Worm (Caenorhabditis elegans) whole organism, mixed stage, embryonic: ENCODE data around the gene math-25.
"Not testable (repeated sequence)": the region's sequence is repeated elsewhere in the genome, so short reads cannot be mapped to it uniquely, and the experiment has no call there.

Experiments used
- bed-3 ChIP-seq: fragments of 200-800 bp; sonication (Bioruptor generic); optimal IDR thresholded peaks from 3 replicates; lab custom pipeline; 2018; ENCODE audit warnings: mild to moderate bottlenecking, missing genetic modification characterization, moderate library complexity, missing compliant biosample characterization
- blmp-1 ChIP-seq: fragments of 150-350 bp; optimal IDR thresholded peaks from 2 replicates; lab custom pipeline; 2014; ENCODE audit warnings: missing biosample characterization, missing genetic modification characterization
- ceh-39 ChIP-seq: fragments of 150-350 bp; optimal IDR thresholded peaks from 2 replicates; lab custom pipeline; 2014; ENCODE audit warnings: missing biosample characterization, missing genetic modification characterization
- ceh-43 ChIP-seq: fragments of 200-800 bp; sonication (Bioruptor generic); optimal IDR thresholded peaks from 2 replicates; lab custom pipeline; 2018; ENCODE audit warnings: mild to moderate bottlenecking, missing genetic modification characterization, moderate library complexity, missing compliant biosample characterization
- ceh-83 ChIP-seq: fragments of 200-800 bp; sonication (Bioruptor generic); optimal IDR thresholded peaks from 2 replicates; lab custom pipeline; 2018; ENCODE audit warnings: mild to moderate bottlenecking, missing genetic modification characterization, missing compliant biosample characterization
- ces-1 ChIP-seq: fragments of 150-350 bp; optimal IDR thresholded peaks from 2 replicates; lab custom pipeline; 2014; ENCODE audit warnings: missing biosample characterization, missing genetic modification reagents, missing genetic modification characterization
- elt-1 ChIP-seq: sonication (generic microtip); optimal IDR thresholded peaks from 2 replicates; lab custom pipeline; 2017; ENCODE audit warnings: missing genetic modification characterization, mild to moderate bottlenecking, missing compliant biosample characterization, antibody characterized with exemption, moderate library complexity, borderline replicate concordance; ENCODE audit not compliant: insufficient read depth
- elt-3 ChIP-seq: fragments of 150-350 bp; optimal IDR thresholded peaks from 2 replicates; lab custom pipeline; 2014; ENCODE audit warnings: missing biosample characterization, missing genetic modification characterization
- flh-1 ChIP-seq: fragments of 200-800 bp; sonication (Bioruptor generic); optimal IDR thresholded peaks from 2 replicates; lab custom pipeline; 2018; ENCODE audit warnings: mild to moderate bottlenecking, missing genetic modification characterization, moderate library complexity, missing compliant biosample characterization
- hlh-1 ChIP-seq: fragments of 150-350 bp; optimal IDR thresholded peaks from 2 replicates; lab custom pipeline; 2014; ENCODE audit warnings: missing biosample characterization, missing genetic modification reagents, missing genetic modification characterization
- lin-13 ChIP-seq: fragments of 150-350 bp; optimal IDR thresholded peaks from 2 replicates; lab custom pipeline; 2014; ENCODE audit warnings: missing biosample characterization, missing genetic modification characterization
- lin-32 ChIP-seq: fragments of 200-800 bp; sonication (Bioruptor generic); optimal IDR thresholded peaks from 2 replicates; lab custom pipeline; 2018; ENCODE audit warnings: mild to moderate bottlenecking, missing genetic modification characterization, missing compliant biosample characterization
- lsy-2 ChIP-seq: fragments of 150-350 bp; optimal IDR thresholded peaks from 2 replicates; lab custom pipeline; 2014; ENCODE audit warnings: missing biosample characterization, missing genetic modification characterization
- mep-1 ChIP-seq: fragments of 150-350 bp; optimal IDR thresholded peaks from 2 replicates; lab custom pipeline; 2017; ENCODE audit warnings: missing biosample characterization, missing genetic modification reagents, missing genetic modification characterization, inconsistent platforms
- mls-2 ChIP-seq: sonication (generic microtip); optimal IDR thresholded peaks from 2 replicates; lab custom pipeline; 2016; ENCODE audit warnings: mild to moderate bottlenecking, missing genetic modification characterization, moderate library complexity, missing compliant biosample characterization
- nhr-12 ChIP-seq: fragments of 150-350 bp; optimal IDR thresholded peaks from 2 replicates; lab custom pipeline; 2014; ENCODE audit warnings: missing biosample characterization, missing genetic modification characterization
- nhr-2 ChIP-seq: fragments of 150-350 bp; optimal IDR thresholded peaks from 2 replicates; lab custom pipeline; 2014; ENCODE audit warnings: missing biosample characterization, missing genetic modification characterization
- nhr-237 ChIP-seq: fragments of 150-350 bp; optimal IDR thresholded peaks from 2 replicates; lab custom pipeline; 2014; ENCODE audit warnings: missing biosample characterization, missing genetic modification characterization
- nhr-28 ChIP-seq: fragments of 150-350 bp; optimal IDR thresholded peaks from 2 replicates; lab custom pipeline; 2014; ENCODE audit warnings: missing biosample characterization, missing genetic modification characterization
- nhr-76 ChIP-seq: sonication (generic microtip); optimal IDR thresholded peaks from 2 replicates; lab custom pipeline; 2017; ENCODE audit warnings: missing biosample characterization, missing genetic modification characterization
- pha-4 ChIP-seq: fragments of 150-350 bp; optimal IDR thresholded peaks from 2 replicates; lab custom pipeline; 2018; ENCODE audit warnings: missing biosample characterization, missing genetic modification reagents, missing genetic modification characterization
- sem-2 ChIP-seq: fragments of 200-800 bp; sonication (Bioruptor generic); optimal IDR thresholded peaks from 2 replicates; lab custom pipeline; 2018; ENCODE audit warnings: mild to moderate bottlenecking, missing genetic modification characterization, missing compliant biosample characterization
- snpc-4 ChIP-seq: fragments of 150-350 bp; optimal IDR thresholded peaks from 2 replicates; lab custom pipeline; 2014; ENCODE audit warnings: missing biosample characterization, missing genetic modification characterization
- sptf-1 ChIP-seq: sonication (generic microtip); optimal IDR thresholded peaks from 2 replicates; lab custom pipeline; 2017; ENCODE audit warnings: mild to moderate bottlenecking, missing genetic modification characterization, moderate library complexity, missing compliant biosample characterization
- tbx-8 ChIP-seq: fragments of 200-800 bp; sonication (Bioruptor generic); optimal IDR thresholded peaks from 2 replicates; lab custom pipeline; 2018; ENCODE audit warnings: mild to moderate bottlenecking, missing genetic modification characterization, moderate library complexity, missing compliant biosample characterization
- unc-39 ChIP-seq: fragments of 150-350 bp; optimal IDR thresholded peaks from 2 replicates; lab custom pipeline; 2014; ENCODE audit warnings: missing biosample characterization, missing genetic modification characterization
- unc-62 ChIP-seq: fragments of 150-350 bp; optimal IDR thresholded peaks from 2 replicates; lab custom pipeline; 2014; ENCODE audit warnings: missing biosample characterization, missing genetic modification reagents, missing genetic modification characterization
- zip-8 ChIP-seq: fragments of 150-350 bp; optimal IDR thresholded peaks from 2 replicates; lab custom pipeline; 2014; ENCODE audit warnings: missing biosample characterization, missing genetic modification characterization
- ztf-11 ChIP-seq: fragments of 150-350 bp; optimal IDR thresholded peaks from 2 replicates; lab custom pipeline; 2014; ENCODE audit warnings: missing biosample characterization, missing genetic modification characterization

Gene math-25

DNA sequence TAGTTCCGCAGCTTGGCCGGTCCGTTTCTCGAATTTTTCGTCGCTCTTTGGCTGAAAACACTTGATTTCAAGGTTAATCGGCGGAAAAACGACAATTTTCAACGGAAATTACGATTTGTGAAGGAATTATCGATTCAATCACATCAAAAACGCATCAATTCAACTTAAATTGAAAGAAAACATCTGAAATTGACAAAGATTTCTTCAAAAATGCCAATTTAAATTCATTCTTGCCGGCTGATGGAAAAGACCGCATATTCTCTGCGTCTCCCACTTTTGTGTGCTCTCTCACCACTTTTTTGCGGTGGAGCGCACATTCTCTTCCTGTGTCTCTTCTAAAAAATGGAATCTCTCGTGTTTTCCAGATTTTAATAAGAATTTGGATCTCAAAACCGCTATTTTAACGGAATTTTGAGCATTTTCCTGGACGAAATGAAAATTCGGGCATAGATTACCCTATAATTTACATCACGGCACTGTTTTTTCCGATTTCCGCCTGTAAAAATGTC is 34.5 kb upstream of the math-25 start, which contains the start of gene C16C4.18:
TSS of gene C16C4.18 (minus strand) at position 51 of the 509 bp plus-strand sequence.
- peak; percentile 2 for TF ChIP-seq mep-1

DNA sequence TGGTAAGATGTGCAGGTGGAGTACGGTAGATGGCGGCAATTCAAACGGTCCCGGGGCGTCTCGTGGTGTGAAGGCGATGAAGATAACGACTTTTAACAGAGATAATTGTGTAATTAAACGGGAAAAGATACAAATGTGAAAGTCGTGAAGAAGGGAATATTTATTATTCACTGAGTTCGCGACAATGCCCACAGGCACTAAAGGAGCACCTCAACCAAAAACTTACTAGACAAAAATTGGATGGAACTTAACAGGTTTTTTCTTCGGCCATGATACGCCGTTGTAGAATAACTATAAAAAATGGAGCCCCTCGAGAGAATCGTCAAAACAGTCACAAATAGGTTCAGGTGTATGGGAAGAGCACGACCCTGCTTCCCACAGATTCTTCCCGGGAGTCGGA is 33.5 kb upstream of the math-25 start, which contains the start of gene fbxb-98:
TSS of gene fbxb-98 (plus strand) at position 301 of the 400 bp plus-strand sequence.
- not testable (repeated sequence) for TF ChIP-seq elt-3 (tag; lab: Kevin White, UChicago); nhr-28 (tag; lab: Kevin White, UChicago); sem-2 (GFP tag; lab: Kevin White, UChicago)

ce11 chrII:1864278-1864677 is 31.6 kb upstream of the math-25 start, which contains the start of gene C16C4.17:
TSS of gene C16C4.17 (plus strand) at chrII:1864578.
- TF ChIP-seq elt-1 (tag; lab: Kevin White, UChicago) (no peak), unc-39 (tag; lab: Kevin White, UChicago) (no peak), bed-3 (GFP tag; lab: Kevin White, UChicago) (no peak), ceh-39 (tag; lab: Kevin White, UChicago) (no peak), tbx-8 (GFP tag; lab: Kevin White, UChicago) (no peak), nhr-76 (tag; lab: Kevin White, UChicago) (no peak), hlh-1 (no peak), zip-8 (tag; lab: Kevin White, UChicago) (no peak)

ce11 chrII:1865683-1866431 is 30.0 kb upstream of the math-25 start, which contains the start of gene math-15:
TSS of gene math-15 (plus strand) at chrII:1866381.
- TF ChIP-seq elt-3 (tag; lab: Kevin White, UChicago), result no peak
- no peak for TF ChIP-seq bed-3 (GFP tag; lab: Kevin White, UChicago)
- TF ChIP-seq hlh-1, result no peak
- no peak for TF ChIP-seq lin-13 (tag; lab: Kevin White, UChicago)
- TF ChIP-seq lsy-2 (tag; lab: Kevin White, UChicago), result no peak
- no peak for TF ChIP-seq ceh-83 (GFP tag; lab: Kevin White, UChicago)
- no peak for TF ChIP-seq nhr-12
- TF ChIP-seq ceh-39 (tag; lab: Kevin White, UChicago), result no peak
- TF ChIP-seq ztf-11 (tag; lab: Kevin White, UChicago), result no peak
- TF ChIP-seq mep-1, result no peak
- TF ChIP-seq nhr-2 (tag; lab: Kevin White, UChicago), result no peak
- no peak for TF ChIP-seq ces-1 (GFP tag; lab: Kevin White, UChicago)
- no peak for TF ChIP-seq zip-8 (tag; lab: Kevin White, UChicago)
- TF ChIP-seq, all 35 proteins: peak for 0

- TF ChIP-seq ztf-11 (tag; lab: Kevin White, UChicago) (no peak), blmp-1 (no peak)
Measured at ce11 chrII:1869120-1869519, 26.7 kb upstream of the math-25 start, which contains the start of gene math-14. TSS of gene math-14 (plus strand) at chrII:1869420.

ce11 chrII:1870875-1871592 is 24.8 kb upstream of the math-25 start, which contains the start of gene math-10:
TSS of gene math-10 (plus strand) at chrII:1871542.
- no peak for TF ChIP-seq lin-32 (GFP tag; lab: Kevin White, UChicago)
- no peak for TF ChIP-seq flh-1 (GFP tag; lab: Kevin White, UChicago)
- no peak for TF ChIP-seq mls-2 (tag; lab: Kevin White, UChicago)
- TF ChIP-seq unc-62 (GFP tag; lab: Kevin White, UChicago), result no peak
- TF ChIP-seq sem-2 (GFP tag; lab: Kevin White, UChicago), result no peak
- no peak for TF ChIP-seq elt-3 (tag; lab: Kevin White, UChicago)
- no peak for TF ChIP-seq nhr-237
- TF ChIP-seq elt-1 (tag; lab: Kevin White, UChicago), result no peak
- TF ChIP-seq nhr-2 (tag; lab: Kevin White, UChicago), result no peak
- TF ChIP-seq sptf-1 (tag; lab: Kevin White, UChicago), result no peak
- TF ChIP-seq hlh-1, result no peak
- no peak for TF ChIP-seq pha-4 (tag; lab: Kevin White, UChicago)
- no peak for TF ChIP-seq nhr-28 (tag; lab: Kevin White, UChicago)
- TF ChIP-seq unc-39 (tag; lab: Kevin White, UChicago), result no peak
- TF ChIP-seq ceh-43, result no peak
- no peak for TF ChIP-seq snpc-4 (tag; lab: Kevin White, UChicago)
